Fruit fly (Drosophila melanogaster): ENCODE data around the gene CG5708.

The CG5708 gene

DNA sequence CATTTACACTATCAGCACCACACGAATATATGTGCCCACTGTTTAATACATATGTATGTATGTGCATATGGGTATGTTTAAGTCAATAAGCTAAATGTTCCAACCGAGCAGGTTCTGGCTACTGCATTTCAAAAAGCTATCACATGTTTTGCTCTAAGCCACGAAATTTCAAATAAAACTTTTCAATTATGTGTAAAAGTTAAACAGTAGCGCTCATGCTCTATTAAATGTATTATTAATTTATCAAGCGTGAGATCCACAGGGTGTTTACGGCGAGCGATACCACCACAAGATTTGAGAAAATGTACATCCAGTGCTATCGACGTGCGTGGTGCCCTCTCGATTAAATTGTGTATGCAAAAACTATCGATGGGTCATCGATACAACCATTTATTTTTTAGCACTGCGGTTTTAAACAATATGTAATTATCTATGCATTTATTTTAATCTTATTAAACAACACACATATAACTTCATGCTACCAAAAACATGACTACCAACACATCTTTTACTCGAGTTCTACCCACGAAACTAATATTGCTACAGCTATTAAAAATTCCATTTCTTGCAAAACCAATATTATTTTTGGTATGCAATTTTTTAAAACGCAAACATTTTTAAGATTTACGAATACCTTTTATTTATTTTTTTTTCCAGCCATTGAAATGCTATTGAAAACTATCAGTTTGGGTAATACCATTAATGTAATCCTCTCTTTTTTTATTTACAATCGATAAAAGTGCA lies 34.3 kb upstream of the CG5708 start, which contains the start of gene Pten (continued):
- no peak; the same call in 2 of the 3 replicates for TF ChIP-seq CG7357 (GFP tag; IDR thresholded peaks at IDR 0.05)
- TF ChIP-seq Neu2 (GFP tag; optimal IDR thresholded peaks at IDR 0.05; ENCODE audit: borderline replicate concordance) = no peak
- no peak for TF ChIP-seq yki (optimal IDR thresholded peaks at IDR 0.05)
- no peak for TF ChIP-seq danr (GFP tag; IDR thresholded peaks at IDR 0.05)
- no peak for TF ChIP-seq CG4282 (GFP tag; optimal IDR thresholded peaks at IDR 0.05)
- TF ChIP-seq dmrt11E (tag; optimal IDR thresholded peaks at IDR 0.05) = peak; percentile 68
- peak; percentile 73 for TF ChIP-seq CG2129 (GFP tag; IDR thresholded peaks at IDR 0.05; ENCODE audit: partially characterized antibody)
- TF ChIP-seq bigmax (GFP tag; optimal IDR thresholded peaks at IDR 0.05) = no peak
- no peak for TF ChIP-seq CG8290 (GFP tag; optimal IDR thresholded peaks at IDR 0.05)
- peak in 1 of 2 experiments; percentile 12 for TF ChIP-seq CG8290 (tag; optimal IDR thresholded peaks at IDR 0.05)
- no peak for TF ChIP-seq H15 (GFP tag; IDR thresholded peaks at IDR 0.05)
- TF ChIP-seq D19A (tag; optimal IDR thresholded peaks at IDR 0.05) = peak; percentile 32
- TF ChIP-seq ERR (GFP tag; optimal IDR thresholded peaks at IDR 0.05) = peak; percentile 9
- TF ChIP-seq HLH54F (GFP tag; optimal IDR thresholded peaks at IDR 0.05) = peak; percentile 51
- no peak for TF ChIP-seq gt (GFP tag; IDR thresholded peaks at IDR 0.05)
- TF ChIP-seq sug (tag; optimal IDR thresholded peaks at IDR 0.05) = peak; percentile 57
- TF ChIP-seq sna (GFP tag; IDR thresholded peaks at IDR 0.05; ENCODE audit: partially characterized antibody) = peak; percentile 79; the same call in 1 of the 2 replicates
- TF ChIP-seq Xrp1 (GFP tag; IDR thresholded peaks at IDR 0.05) = peak; percentile 73
- TF ChIP-seq Blimp-1 (GFP tag; optimal IDR thresholded peaks at IDR 0.05) = no peak
- TF ChIP-seq CG17359 (tag; optimal IDR thresholded peaks at IDR 0.05) = peak; percentile 80
- TF ChIP-seq p53 (GFP tag; optimal IDR thresholded peaks at IDR 0.05) = no peak
- peak; percentile 44 for TF ChIP-seq CG17385 (GFP tag; optimal IDR thresholded peaks at IDR 0.05)
- TF ChIP-seq vvl (GFP tag; IDR thresholded peaks at IDR 0.05) = peak; percentile 58; the same call in 1 of the 2 replicates
- no peak for TF ChIP-seq Eip74EF (GFP tag; optimal IDR thresholded peaks at IDR 0.05)
- no peak for TF ChIP-seq ham (GFP tag; IDR thresholded peaks at IDR 0.05)
- TF ChIP-seq CG17328 (GFP tag; IDR thresholded peaks at IDR 0.05) = peak; percentile 44; the same call in 1 of the 2 replicates
- TF ChIP-seq CG6683 (GFP tag; optimal IDR thresholded peaks at IDR 0.05) = no peak
- no peak for TF ChIP-seq CG15601 (tag; optimal IDR thresholded peaks at IDR 0.05)
- TF ChIP-seq CG16815 (GFP tag; optimal IDR thresholded peaks at IDR 0.05) = no peak
- TF ChIP-seq Lim3 (GFP tag; IDR thresholded peaks at IDR 0.05) = no peak
- TF ChIP-seq salm (tag; optimal IDR thresholded peaks at IDR 0.05) = no peak
- TF ChIP-seq TFAM (GFP tag; optimal IDR thresholded peaks at IDR 0.05) = no peak
- TF ChIP-seq disco-r (GFP tag; optimal IDR thresholded peaks at IDR 0.05) = no peak
- TF ChIP-seq CG7786 (GFP tag; optimal IDR thresholded peaks at IDR 0.05) = peak; percentile 48
- TF ChIP-seq CG2199 (GFP tag; IDR thresholded peaks at IDR 0.05) = no peak
- peak; percentile 91 for TF ChIP-seq Bgb (GFP tag; IDR thresholded peaks at IDR 0.05; ENCODE audit: partially characterized antibody)
- TF ChIP-seq oc (tag; optimal IDR thresholded peaks at IDR 0.05) = no peak
- no peak for TF ChIP-seq CG14441 (GFP tag; IDR thresholded peaks at IDR 0.05)
- no peak for TF ChIP-seq h (optimal IDR thresholded peaks at IDR 0.05)
- TF ChIP-seq mam (GFP tag; optimal IDR thresholded peaks at IDR 0.05) = peak; percentile 74
- TF ChIP-seq CG14710 (tag; optimal IDR thresholded peaks at IDR 0.05) = peak; percentile 90
- TF ChIP-seq CG9215 (GFP tag; IDR thresholded peaks at IDR 0.05) = no peak
- peak; percentile 36 for TF ChIP-seq Myb (GFP tag; optimal IDR thresholded peaks at IDR 0.05)
- peak; percentile 58; the same call in 2 of the 3 replicates for TF ChIP-seq zfh1 (GFP tag; IDR thresholded peaks at IDR 0.05)
- TF ChIP-seq CG6765 (GFP tag; optimal IDR thresholded peaks at IDR 0.05) = peak; percentile 37
- peak; percentile 57 for TF ChIP-seq CG12155 (GFP tag; optimal IDR thresholded peaks at IDR 0.05)
- TF ChIP-seq Abd-B (GFP tag; optimal IDR thresholded peaks at IDR 0.05) = no peak
- TF ChIP-seq zen2 (GFP tag; IDR thresholded peaks at IDR 0.05; ENCODE audit: partially characterized antibody) = no peak; the same call in 2 of the 3 replicates
- TF ChIP-seq Trl (optimal IDR thresholded peaks at IDR 0.05) = no peak
- TF ChIP-seq Trl (GFP tag; optimal IDR thresholded peaks at IDR 0.05) = peak; percentile 78
- TF ChIP-seq CG16813 (GFP tag; IDR thresholded peaks at IDR 0.05; ENCODE audit: partially characterized antibody) = peak; percentile 92

Measured in whole organism, embryonic.